Fruit fly (Drosophila melanogaster) whole organism, embryonic: ENCODE data around the gene Tbcd.

Experiments used
- Asciz ChIP-seq: fragments of 200-800 bp; sonication (Bioruptor generic); optimal IDR thresholded peaks from 2 replicates; lab custom pipeline; 2017; ENCODE audit warnings: missing biosample characterization, mild to moderate bottlenecking, missing genetic modification characterization, missing genetic modification reagents
- CG10209 ChIP-seq: fragments of 200-800 bp; sonication (Bioruptor generic); optimal IDR thresholded peaks from 3 replicates; lab custom pipeline; 2017; ENCODE audit warnings: missing biosample characterization, mild to moderate bottlenecking, missing genetic modification characterization, missing genetic modification reagents
- CG10543 ChIP-seq: fragments of 200-800 bp; sonication (Bioruptor generic); optimal IDR thresholded peaks from 3 replicates; lab custom pipeline; 2017; ENCODE audit warnings: missing biosample characterization, mild to moderate bottlenecking, missing genetic modification characterization, moderate library complexity
- CG11504 ChIP-seq: fragments of 200-800 bp; sonication (Bioruptor generic); optimal IDR thresholded peaks from 3 replicates; lab custom pipeline; 2019; ENCODE audit warnings: missing biosample characterization, mild to moderate bottlenecking, missing genetic modification characterization, moderate library complexity
- CG12299 ChIP-seq: fragments of 200-800 bp; sonication (Bioruptor generic); optimal IDR thresholded peaks from 2 replicates; lab custom pipeline; 2018; ENCODE audit warnings: missing biosample characterization, mild to moderate bottlenecking, missing genetic modification characterization
- CG13424 ChIP-seq: fragments of 200-800 bp; sonication (Bioruptor generic); optimal IDR thresholded peaks from 2 replicates; lab custom pipeline; 2019; ENCODE audit warnings: missing biosample characterization, mild to moderate bottlenecking, missing genetic modification characterization, moderate library complexity
- CG14710 ChIP-seq: fragments of 200-800 bp; sonication (Bioruptor generic); optimal IDR thresholded peaks from 3 replicates; lab custom pipeline; 2019; ENCODE audit warnings: missing biosample characterization, mild to moderate bottlenecking, missing genetic modification characterization, moderate library complexity
- CG15269 ChIP-seq: fragments of 200-800 bp; sonication (Bioruptor generic); optimal IDR thresholded peaks from 2 replicates; lab custom pipeline; 2018; ENCODE audit warnings: missing biosample characterization, mild to moderate bottlenecking, missing genetic modification characterization, moderate library complexity
- CG15514 ChIP-seq: fragments of 200-800 bp; sonication (Bioruptor generic); optimal IDR thresholded peaks from 3 replicates; lab custom pipeline; 2017; ENCODE audit warnings: missing biosample characterization, missing genetic modification characterization, mild to moderate bottlenecking, moderate library complexity, missing genetic modification reagents
- CG17359 ChIP-seq: fragments of 200-800 bp; sonication (Bioruptor generic); optimal IDR thresholded peaks from 3 replicates; lab custom pipeline; 2018; ENCODE audit warnings: missing biosample characterization, mild to moderate bottlenecking, missing genetic modification characterization, moderate library complexity
- CG17385 ChIP-seq: fragments of 200-800 bp; sonication (Bioruptor generic); optimal IDR thresholded peaks from 3 replicates; lab custom pipeline; 2018; ENCODE audit warnings: missing biosample characterization, mild to moderate bottlenecking, missing genetic modification characterization
- CG33557 ChIP-seq: fragments of 200-800 bp; sonication (Bioruptor generic); optimal IDR thresholded peaks from 2 replicates; lab custom pipeline; 2019; ENCODE audit warnings: missing biosample characterization, mild to moderate bottlenecking, missing genetic modification characterization, moderate library complexity
- CG3407 ChIP-seq: fragments of 200-800 bp; sonication (Bioruptor generic); optimal IDR thresholded peaks from 2 replicates; lab custom pipeline; 2018; ENCODE audit warnings: missing biosample characterization, mild to moderate bottlenecking, missing genetic modification characterization
- CG4328 ChIP-seq: fragments of 200-800 bp; sonication (Bioruptor generic); optimal IDR thresholded peaks from 3 replicates; lab custom pipeline; 2017; ENCODE audit warnings: missing biosample characterization, missing genetic modification reagents, missing genetic modification characterization
- CG4404 ChIP-seq: fragments of 200-800 bp; sonication (Bioruptor generic); IDR thresholded peaks from 2 replicates; pipeline ENCODE4 v1.3.6; 2022; ENCODE audit warnings: missing biosample characterization, missing genetic modification characterization
- CG7745 ChIP-seq: fragments of 200-800 bp; sonication (Bioruptor generic); optimal IDR thresholded peaks from 2 replicates; lab custom pipeline; 2018; ENCODE audit warnings: missing biosample characterization, mild to moderate bottlenecking, missing genetic modification characterization, moderate library complexity
- CG7928 ChIP-seq: fragments of 200-800 bp; sonication (Bioruptor generic); optimal IDR thresholded peaks from 2 replicates; lab custom pipeline; 2017; ENCODE audit warnings: missing biosample characterization, mild to moderate bottlenecking, missing genetic modification characterization
- CG8290 ChIP-seq, 3 experiments: fragments of 200-800 bp; sonication (Bioruptor generic); optimal IDR thresholded peaks; 2 replicates each; lab custom pipeline; 2016 to 2019; ENCODE audit warnings: missing biosample characterization in 3 of 3, missing genetic modification characterization in 3 of 3, mild to moderate bottlenecking in 2 of 3, moderate library complexity in 1 of 3
- CG8924 ChIP-seq: fragments of 200-800 bp; optimal IDR thresholded peaks from 3 replicates; lab custom pipeline; 2019; ENCODE audit warnings: missing biosample characterization, mild to moderate bottlenecking, missing genetic modification characterization, moderate library complexity
- CG9727 ChIP-seq: fragments of 200-800 bp; sonication (Bioruptor generic); optimal IDR thresholded peaks from 3 replicates; lab custom pipeline; 2017; ENCODE audit warnings: missing biosample characterization, mild to moderate bottlenecking, missing genetic modification characterization
- CHES-1-like ChIP-seq: fragments of 200-800 bp; sonication (Bioruptor generic); optimal IDR thresholded peaks from 2 replicates; lab custom pipeline; 2016; ENCODE audit warnings: missing biosample characterization, missing genetic modification characterization
- CrebB ChIP-seq: fragments of 200-800 bp; sonication (Bioruptor generic); optimal IDR thresholded peaks from 3 replicates; lab custom pipeline; 2018; ENCODE audit warnings: missing biosample characterization, mild to moderate bottlenecking, missing genetic modification characterization
- Dbx ChIP-seq: fragments of 200-800 bp; sonication (Bioruptor generic); IDR thresholded peaks from 3 replicates; pipeline ENCODE4 v1.3.6; 2022; ENCODE audit warnings: missing biosample characterization, missing genetic modification characterization
- GATAe ChIP-seq: fragments of 200-800 bp; sonication (Bioruptor generic); conservative IDR thresholded peaks from 2 replicates; pipeline ENCODE4 v1.3.6; 2022; ENCODE audit warnings: missing biosample characterization, missing genetic modification characterization
- Hmx ChIP-seq: fragments of 200-800 bp; sonication (Bioruptor generic); optimal IDR thresholded peaks from 2 replicates; lab custom pipeline; 2016; ENCODE audit warnings: missing biosample characterization, missing genetic modification characterization
- Jarid2 ChIP-seq: fragments of 200-800 bp; sonication (Bioruptor generic); optimal IDR thresholded peaks from 3 replicates; lab custom pipeline; 2017; ENCODE audit warnings: mild to moderate bottlenecking, missing biosample characterization, missing genetic modification reagents, missing genetic modification characterization
- Kr ChIP-seq: fragments of 200-800 bp; sonication (Bioruptor generic); optimal IDR thresholded peaks from 2 replicates; lab custom pipeline; 2017; ENCODE audit warnings: missing biosample characterization, mild to moderate bottlenecking, missing genetic modification characterization
- Med ChIP-seq: fragments of 200-800 bp; sonication (Bioruptor generic); peaks from one replicate; lab custom pipeline; 2016; ENCODE audit warnings: missing biosample characterization, missing genetic modification characterization, mild to moderate bottlenecking, inconsistent platforms, moderate library complexity
- Nf-YB ChIP-seq: fragments of 200-800 bp; sonication (Bioruptor generic); optimal IDR thresholded peaks from 3 replicates; lab custom pipeline; 2019; ENCODE audit warnings: missing biosample characterization, mild to moderate bottlenecking, missing genetic modification characterization, moderate library complexity
- Ptx1 ChIP-seq: fragments of 200-800 bp; sonication (Bioruptor generic); IDR thresholded peaks from 2 replicates; pipeline ENCODE4 v1.3.6; 2022; ENCODE audit warnings: missing biosample characterization, missing genetic modification characterization
- Xrp1 ChIP-seq: fragments of 200-800 bp; sonication (Bioruptor generic); IDR thresholded peaks from 2 replicates; pipeline ENCODE4 v1.3.6; 2022; ENCODE audit warnings: missing biosample characterization, missing genetic modification characterization
- bcd ChIP-seq: fragments of 200-800 bp; sonication (Bioruptor generic); optimal IDR thresholded peaks from 2 replicates; lab custom pipeline; 2017; ENCODE audit warnings: missing biosample characterization, mild to moderate bottlenecking, missing genetic modification characterization
- ci ChIP-seq: fragments of 200-800 bp; sonication (Bioruptor generic); IDR thresholded peaks from 3 replicates; pipeline ENCODE4 v1.3.6; 2022; ENCODE audit warnings: missing biosample characterization, missing genetic modification characterization
- dysf ChIP-seq: fragments of 200-800 bp; sonication (Bioruptor generic); IDR thresholded peaks from 3 replicates; pipeline ENCODE4 v1.3.6; 2022; ENCODE audit warnings: missing biosample characterization, missing genetic modification characterization
- ems ChIP-seq: fragments of 200-800 bp; sonication (Bioruptor generic); optimal IDR thresholded peaks from 3 replicates; lab custom pipeline; 2016; ENCODE audit warnings: missing biosample characterization, missing genetic modification characterization
- gcm ChIP-seq: fragments of 200-800 bp; sonication (Bioruptor generic); optimal IDR thresholded peaks from 2 replicates; lab custom pipeline; 2019; ENCODE audit warnings: missing biosample characterization, mild to moderate bottlenecking, missing genetic modification characterization, moderate library complexity
- insv ChIP-seq, 2 experiments: fragments of 200-800 bp; sonication (Bioruptor generic); optimal IDR thresholded peaks; 3 replicates each; lab custom pipeline; 2016 to 2018; ENCODE audit warnings: missing biosample characterization in 2 of 2, missing genetic modification characterization in 2 of 2
- kah ChIP-seq: fragments of 200-800 bp; sonication (Bioruptor generic); optimal IDR thresholded peaks from 2 replicates; lab custom pipeline; 2018; ENCODE audit warnings: missing biosample characterization, mild to moderate bottlenecking, missing genetic modification characterization
- mirr ChIP-seq: fragments of 200-800 bp; sonication (Bioruptor generic); optimal IDR thresholded peaks from 3 replicates; lab custom pipeline; 2018; ENCODE audit warnings: missing biosample characterization, mild to moderate bottlenecking, missing genetic modification characterization
- onecut ChIP-seq: fragments of 200-800 bp; sonication (Bioruptor generic); IDR thresholded peaks from 2 replicates; pipeline ENCODE4 v1.3.6; 2022; ENCODE audit warnings: missing biosample characterization, missing genetic modification characterization
- pnt ChIP-seq: fragments of 200-800 bp; sonication (Bioruptor generic); optimal IDR thresholded peaks from 3 replicates; lab custom pipeline; 2016; ENCODE audit warnings: missing biosample characterization, missing genetic modification characterization
- salm ChIP-seq: fragments of 200-800 bp; sonication (Bioruptor generic); optimal IDR thresholded peaks from 2 replicates; lab custom pipeline; 2018; ENCODE audit warnings: missing biosample characterization, mild to moderate bottlenecking, missing genetic modification characterization
- schlank ChIP-seq: fragments of 200-800 bp; sonication (Bioruptor generic); optimal IDR thresholded peaks from 2 replicates; lab custom pipeline; 2018; ENCODE audit warnings: missing biosample characterization, mild to moderate bottlenecking, missing genetic modification characterization
- scrt ChIP-seq: fragments of 200-800 bp; sonication (Bioruptor generic); optimal IDR thresholded peaks from 2 replicates; lab custom pipeline; 2018; ENCODE audit warnings: missing biosample characterization, mild to moderate bottlenecking, missing genetic modification characterization, moderate library complexity
- wor ChIP-seq: fragments of 200-800 bp; sonication (Bioruptor generic); IDR thresholded peaks from 2 replicates; pipeline ENCODE4 v1.3.6; 2022; ENCODE audit warnings: missing biosample characterization, missing genetic modification characterization
- yki ChIP-seq: fragments of >200 bp; optimal IDR thresholded peaks from 3 replicates; lab custom pipeline; 2018
- zen2 ChIP-seq: fragments of 200-800 bp; sonication (Bioruptor generic); IDR thresholded peaks from 3 replicates; pipeline ENCODE4 v1.3.6; 2022; ENCODE audit warnings: missing biosample characterization, missing genetic modification characterization; ENCODE audit not compliant: partially characterized antibody
- zf30C ChIP-seq: fragments of 200-800 bp; sonication (Bioruptor generic); optimal IDR thresholded peaks from 3 replicates; lab custom pipeline; 2018; ENCODE audit warnings: missing biosample characterization, mild to moderate bottlenecking, missing genetic modification characterization

The Tbcd gene

DNA sequence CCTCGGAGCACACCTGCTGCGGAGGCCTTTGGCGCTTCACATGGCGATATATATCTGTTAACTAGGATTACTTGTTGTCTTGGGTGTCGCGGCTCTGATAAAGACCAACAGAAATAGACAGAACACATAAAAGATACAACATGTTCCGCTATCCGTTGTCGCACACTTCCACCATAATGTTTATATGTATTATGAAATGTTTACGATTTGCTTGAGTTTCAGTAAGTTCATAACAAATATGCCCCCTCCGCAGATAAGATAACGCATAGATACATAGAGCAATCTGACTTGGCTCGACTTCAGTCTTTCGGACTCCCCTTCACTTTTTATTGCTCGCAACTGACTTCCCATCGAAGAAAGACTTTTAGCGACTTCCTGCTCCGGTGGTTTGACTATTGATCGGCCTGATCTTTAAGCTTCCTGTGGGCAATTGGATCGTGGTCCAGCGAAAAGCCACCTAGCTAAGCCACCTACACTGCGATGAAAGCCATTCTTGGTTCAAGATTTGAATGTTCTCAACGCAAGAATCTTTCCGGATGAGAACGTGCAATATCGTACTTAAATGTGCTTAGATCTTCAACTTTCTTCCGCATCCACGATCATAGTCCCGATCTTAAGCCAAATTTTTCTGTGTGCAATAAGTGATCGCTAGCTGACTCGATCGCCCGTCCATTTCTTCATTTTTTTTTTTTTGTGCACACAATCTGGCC, 21.0 kb downstream of the Tbcd start (continued):
- TF ChIP-seq dysf (GFP tag; lab: Robert Waterston, UW) (no peak), CG7745 (peak; percentile 16), CG15514 (GFP tag; lab: Kevin White, UChicago) (peak; percentile 13), zen2 (GFP tag; lab: Robert Waterston, UW) (0 out of 3 replicates have a peak, but pooled peaks have one; percentile 28), Hmx (no peak), CG9727 (peak; percentile 38), gcm (GFP tag; lab: Kevin White, UChicago) (peak; percentile 45), CG13424 (tag; lab: Kevin White, UChicago) (peak; percentile 32), CG17385 (peak; percentile 31), scrt (GFP tag; lab: Kevin White, UChicago) (peak; percentile 48), CG12299 (tag; lab: Kevin White, UChicago) (peak; percentile 49), Asciz (GFP tag; lab: Kevin White, UChicago) (peak; percentile 48), CG11504 (tag; lab: Kevin White, UChicago) (peak; percentile 7), GATAe (GFP tag; lab: Robert Waterston, UW) (peak; percentile 82), CG14710 (tag; lab: Kevin White, UChicago) (peak; percentile 1), CG10209 (GFP tag; lab: Kevin White, UChicago) (peak; percentile 29), yki (no peak), zf30C (GFP tag; lab: Kevin White, UChicago) (no peak), Kr (GFP tag; lab: Kevin White, UChicago) (peak; percentile 40), CG3407 (GFP tag; lab: Kevin White, UChicago) (peak; percentile 20), CG33557 (peak; percentile 16), CG7928 (GFP tag; lab: Kevin White, UChicago) (no peak), Ptx1 (no peak), CG4328 (GFP tag; lab: Kevin White, UChicago) (peak; percentile 33), wor (GFP tag; lab: Robert Waterston, UW) (no peak), CG4404 (GFP tag; lab: Robert Waterston, UW) (no peak), Dbx (GFP tag; lab: Robert Waterston, UW) (no peak), CG8924 (tag; lab: Kevin White, UChicago) (peak; percentile 34), ci (GFP tag; lab: Robert Waterston, UW) (peak; percentile 68; the same call in 1 of the 3 replicates), CG15269 (tag; lab: Kevin White, UChicago) (peak; percentile 46), insv (GFP tag; optimal IDR thresholded peaks at IDR 0.05; lab: Kevin White, UChicago) (no peak), Xrp1 (peak; percentile 32; the same call in 1 of the 2 replicates), CG10543 (GFP tag; lab: Kevin White, UChicago) (peak; percentile 24), salm (tag; lab: Kevin White, UChicago) (peak; percentile 75), bcd (GFP tag; lab: Kevin White, UChicago) (no peak), onecut (GFP tag; lab: Robert Waterston, UW) (peak; percentile 7; the same call in 1 of the 2 replicates), Nf-YB (GFP tag; lab: Kevin White, UChicago) (peak; percentile 13), CG17359 (peak; percentile 31), CrebB (tag; lab: Kevin White, UChicago) (peak; percentile 62), Jarid2 (GFP tag; lab: Kevin White, UChicago) (peak; percentile 4), mirr (GFP tag; lab: Kevin White, UChicago) (peak; percentile 92), ems (GFP tag; lab: Kevin White, UChicago) (no peak), pnt (GFP tag; lab: Kevin White, UChicago) (no peak), kah (GFP tag; lab: Kevin White, UChicago) (peak; percentile 48), CG8290 (GFP tag; optimal IDR thresholded peaks at IDR 0.05; lab: Kevin White, UChicago) (no peak), CG8290 (tag; optimal IDR thresholded peaks at IDR 0.05; lab: Kevin White, UChicago) (peak in 1 of 2 experiments; percentile 57), Med (GFP tag; lab: Kevin White, UChicago) (peak; percentile 72), schlank (peak; percentile 68), CHES-1-like (no peak)
